Fruit fly (Drosophila melanogaster) whole organism, adult: ENCODE data around the gene CG17816.

Experiments used
- CG14711 ChIP-seq: fragments of 200-800 bp; sonication (Bioruptor generic); optimal IDR thresholded peaks from 2 replicates; lab custom pipeline; 2018; ENCODE audit warnings: missing biosample characterization, mild to moderate bottlenecking, missing genetic modification characterization, moderate library complexity
- CG5204 ChIP-seq: fragments of 200-800 bp; sonication (Bioruptor generic); optimal IDR thresholded peaks from 2 replicates; lab custom pipeline; 2016; ENCODE audit warnings: missing biosample characterization, missing genetic modification characterization
- CG7045 ChIP-seq: fragments of 200-800 bp; sonication (Bioruptor generic); optimal IDR thresholded peaks from 2 replicates; lab custom pipeline; 2017; ENCODE audit warnings: missing biosample characterization, mild to moderate bottlenecking, missing genetic modification characterization
- CG7101 ChIP-seq: fragments of 200-800 bp; sonication (Bioruptor generic); optimal IDR thresholded peaks from 2 replicates; lab custom pipeline; 2018; ENCODE audit warnings: missing biosample characterization, mild to moderate bottlenecking, missing genetic modification characterization, moderate library complexity
- Mnt ChIP-seq: fragments of 200-800 bp; sonication (Bioruptor generic); optimal IDR thresholded peaks from 2 replicates; lab custom pipeline; 2016; ENCODE audit warnings: missing biosample characterization, mild to moderate bottlenecking, missing genetic modification characterization
- cic ChIP-seq: fragments of 200-800 bp; sonication (Bioruptor generic); optimal IDR thresholded peaks from 2 replicates; lab custom pipeline; 2017; ENCODE audit warnings: missing biosample characterization, mild to moderate bottlenecking, missing genetic modification characterization, moderate library complexity
- kay ChIP-seq: fragments of 200-800 bp; sonication (Bioruptor generic); peaks from one replicate; lab custom pipeline; 2016; ENCODE audit warnings: missing biosample characterization, missing genetic modification characterization, borderline replicate concordance
- ovo ChIP-seq: fragments of 200-800 bp; sonication (Bioruptor generic); optimal IDR thresholded peaks from 2 replicates; lab custom pipeline; 2016; ENCODE audit warnings: missing biosample characterization, missing genetic modification characterization
- toe ChIP-seq: fragments of 200-800 bp; sonication (Bioruptor generic); optimal IDR thresholded peaks from 2 replicates; lab custom pipeline; 2016; ENCODE audit warnings: missing biosample characterization, missing genetic modification characterization

DNA sequence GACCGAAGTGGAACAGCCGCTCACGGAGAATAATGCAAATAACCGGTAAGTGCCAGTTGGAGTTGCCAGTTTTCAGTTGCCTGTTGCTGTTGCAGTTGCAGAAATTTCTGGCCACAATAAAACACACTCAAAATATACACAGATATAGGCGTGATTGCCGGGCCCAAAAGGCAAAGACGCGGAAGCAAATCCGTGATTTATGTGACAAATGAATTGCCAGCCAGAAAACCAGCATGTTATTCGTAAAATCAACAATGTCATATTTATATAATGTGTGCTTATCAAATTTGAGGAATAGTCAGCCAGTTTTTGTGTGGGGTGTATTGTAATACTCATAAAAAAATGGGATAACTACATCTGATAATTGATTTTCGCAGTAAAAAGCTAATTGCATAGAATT, 8.1 kb upstream of the CG17816 start:
- no peak for TF ChIP-seq Mnt
- TF ChIP-seq CG7045 (GFP tag; lab: Kevin White, UChicago) = no peak
- no peak for TF ChIP-seq CG7101 (tag; lab: Kevin White, UChicago)
- TF ChIP-seq toe (GFP tag; lab: Kevin White, UChicago) = no peak
- no peak for TF ChIP-seq kay (GFP tag; lab: Kevin White, UChicago)
- no peak for TF ChIP-seq CG14711 (tag; lab: Kevin White, UChicago)
- TF ChIP-seq ovo = no peak
- no peak for TF ChIP-seq CG5204 (GFP tag; lab: Kevin White, UChicago)
- TF ChIP-seq cic = no peak
